Worm (Caenorhabditis elegans) whole organism, L3 larva: ENCODE data around the gene F38B7.2.
A peak's percentile ranks its signal among the peaks of the same experiment; 100 is the strongest.

Source experiments
- ZK546.5 ChIP-seq: sonication (generic microtip); optimal IDR thresholded peaks from 2 replicates; lab custom pipeline; 2017; ENCODE audit warnings: missing biosample characterization, missing genetic modification characterization
- ama-1 ChIP-seq: fragments of 150-350 bp; optimal IDR thresholded peaks from 2 replicates; lab custom pipeline; 2018
- ceh-16 ChIP-seq: sonication (generic microtip); optimal IDR thresholded peaks from 2 replicates; lab custom pipeline; 2017; ENCODE audit warnings: missing biosample characterization, missing genetic modification characterization
- ceh-28 ChIP-seq: fragments of 150-350 bp; optimal IDR thresholded peaks from 2 replicates; lab custom pipeline; 2014; ENCODE audit warnings: missing biosample characterization, missing genetic modification reagents, missing genetic modification characterization
- ceh-82 ChIP-seq: fragments of 150-350 bp; optimal IDR thresholded peaks from 2 replicates; lab custom pipeline; 2014; ENCODE audit warnings: missing biosample characterization, missing genetic modification characterization
- ceh-9 ChIP-seq: sonication (generic microtip); optimal IDR thresholded peaks from 2 replicates; lab custom pipeline; 2018; ENCODE audit warnings: missing biosample characterization, missing genetic modification characterization
- daf-12 ChIP-seq: fragments of 150-350 bp; optimal IDR thresholded peaks from 2 replicates; lab custom pipeline; 2014; ENCODE audit warnings: missing biosample characterization, missing genetic modification reagents, missing genetic modification characterization
- egl-27 ChIP-seq: sonication (generic microtip); optimal IDR thresholded peaks from 4 replicates; lab custom pipeline; 2017; ENCODE audit warnings: missing biosample characterization, missing genetic modification reagents, missing genetic modification characterization
- egl-5 ChIP-seq: fragments of 150-350 bp; optimal IDR thresholded peaks from 2 replicates; lab custom pipeline; 2017; ENCODE audit warnings: missing biosample characterization, missing genetic modification reagents, missing genetic modification characterization, inconsistent platforms
- elt-2 ChIP-seq: sonication (generic microtip); optimal IDR thresholded peaks from 2 replicates; lab custom pipeline; 2016; ENCODE audit warnings: missing genetic modification reagents, mild to moderate bottlenecking, missing genetic modification characterization, missing compliant biosample characterization
- elt-3 ChIP-seq, 3 experiments: fragments of 150-350 bp in 1 of 3; sonication (generic microtip) in 2 of 3; optimal IDR thresholded peaks; 2 replicates in 2 of 3; 4 replicates in 1 of 3; lab custom pipeline; 2014 to 2017; ENCODE audit warnings: missing biosample characterization in 3 of 3, missing genetic modification characterization in 3 of 3
- eor-1 ChIP-seq, 2 experiments: fragments of 150-350 bp; optimal IDR thresholded peaks; 2 replicates each; lab custom pipeline; 2014 to 2018; ENCODE audit warnings: missing biosample characterization in 2 of 2, missing genetic modification characterization in 2 of 2
- fkh-10 ChIP-seq: sonication (generic microtip); optimal IDR thresholded peaks from 2 replicates; lab custom pipeline; 2017; ENCODE audit warnings: missing biosample characterization, missing genetic modification reagents, missing genetic modification characterization
- fkh-2 ChIP-seq: fragments of 150-350 bp; optimal IDR thresholded peaks from 2 replicates; lab custom pipeline; 2014; ENCODE audit warnings: missing biosample characterization, missing genetic modification reagents, missing genetic modification characterization
- hmg-11 ChIP-seq: sonication (generic microtip); optimal IDR thresholded peaks from 2 replicates; lab custom pipeline; 2016; ENCODE audit warnings: missing genetic modification characterization, missing compliant biosample characterization
- lin-15B ChIP-seq: fragments of 150-350 bp; optimal IDR thresholded peaks from 2 replicates; lab custom pipeline; 2014; ENCODE audit warnings: missing biosample characterization, missing genetic modification characterization
- lin-39 ChIP-seq: fragments of 150-350 bp; optimal IDR thresholded peaks from 2 replicates; lab custom pipeline; 2018; ENCODE audit warnings: missing biosample characterization, missing genetic modification reagents, missing genetic modification characterization
- mml-1 ChIP-seq: fragments of 150-350 bp; sonication (generic microtip); optimal IDR thresholded peaks from 3 replicates; lab custom pipeline; 2014; ENCODE audit warnings: missing biosample characterization, missing genetic modification characterization
- nfya-1 ChIP-seq: sonication (generic microtip); optimal IDR thresholded peaks from 2 replicates; lab custom pipeline; 2017; ENCODE audit warnings: missing genetic modification characterization, mild to moderate bottlenecking, missing compliant biosample characterization, antibody characterized with exemption, moderate library complexity; ENCODE audit not compliant: insufficient read depth
- nhr-11 ChIP-seq: fragments of 150-350 bp; optimal IDR thresholded peaks from 2 replicates; lab custom pipeline; 2014; ENCODE audit warnings: missing biosample characterization, missing genetic modification characterization
- nhr-12 ChIP-seq: fragments of 150-350 bp; optimal IDR thresholded peaks from 2 replicates; lab custom pipeline; 2014; ENCODE audit warnings: missing biosample characterization, missing genetic modification characterization
- nhr-23 ChIP-seq: fragments of 150-350 bp; optimal IDR thresholded peaks from 2 replicates; lab custom pipeline; 2014; ENCODE audit warnings: missing biosample characterization, missing genetic modification reagents, missing genetic modification characterization
- nhr-237 ChIP-seq: fragments of 150-350 bp; optimal IDR thresholded peaks from 2 replicates; lab custom pipeline; 2014; ENCODE audit warnings: missing biosample characterization, missing genetic modification characterization
- nhr-25 ChIP-seq: sonication (generic microtip); optimal IDR thresholded peaks from 2 replicates; lab custom pipeline; 2017; ENCODE audit warnings: missing biosample characterization, missing genetic modification characterization
- nhr-43 ChIP-seq: sonication (generic microtip); optimal IDR thresholded peaks from 2 replicates; lab custom pipeline; 2016; ENCODE audit warnings: mild to moderate bottlenecking, missing genetic modification characterization, missing compliant biosample characterization; ENCODE audit not compliant: poor library complexity, severe bottlenecking
- nhr-77 ChIP-seq: fragments of 150-350 bp; optimal IDR thresholded peaks from 2 replicates; lab custom pipeline; 2014; ENCODE audit warnings: missing biosample characterization, missing genetic modification characterization
- pha-4 ChIP-seq: fragments of 150-350 bp; optimal IDR thresholded peaks from 2 replicates; lab custom pipeline; 2014; ENCODE audit warnings: missing biosample characterization, missing genetic modification reagents, missing genetic modification characterization
- pqm-1 ChIP-seq: fragments of 150-350 bp; optimal IDR thresholded peaks from 2 replicates; lab custom pipeline; 2017; ENCODE audit warnings: missing biosample characterization, missing genetic modification characterization, inconsistent platforms
- skn-1 ChIP-seq: fragments of 150-350 bp; optimal IDR thresholded peaks from 2 replicates; lab custom pipeline; 2014; ENCODE audit warnings: missing biosample characterization, missing genetic modification characterization
- snpc-4 ChIP-seq: fragments of 150-350 bp; optimal IDR thresholded peaks from 2 replicates; lab custom pipeline; 2014; ENCODE audit warnings: missing biosample characterization, missing genetic modification characterization
- tbx-2 ChIP-seq: sonication (generic microtip); optimal IDR thresholded peaks from 2 replicates; lab custom pipeline; 2016; ENCODE audit warnings: mild to moderate bottlenecking, missing genetic modification characterization, missing compliant biosample characterization
- unc-62 ChIP-seq: fragments of 150-350 bp; sonication (generic microtip); optimal IDR thresholded peaks from 4 replicates; lab custom pipeline; 2014; ENCODE audit warnings: missing biosample characterization, missing genetic modification reagents, missing genetic modification characterization
- zag-1 ChIP-seq: fragments of 150-350 bp; optimal IDR thresholded peaks from 2 replicates; lab custom pipeline; 2014; ENCODE audit warnings: missing biosample characterization, missing genetic modification characterization
- ztf-4 ChIP-seq: fragments of 150-350 bp; optimal IDR thresholded peaks from 2 replicates; lab custom pipeline; 2014; ENCODE audit warnings: missing biosample characterization, missing genetic modification characterization

The F38B7.2 gene

ce11 chrV:11574563-11574962, 30.8 kb downstream of the F38B7.2 start:
- TF ChIP-seq daf-12 (tag; lab: Kevin White, UChicago) (no peak), nhr-25 (tag; lab: Kevin White, UChicago) (no peak), egl-27 (tag; lab: Kevin White, UChicago) (no peak), pha-4 (tag; lab: Kevin White, UChicago) (peak; percentile 39), nfya-1 (tag; lab: Kevin White, UChicago) (peak; percentile 27), nhr-43 (tag; lab: Kevin White, UChicago) (peak; percentile 39), pqm-1 (tag; lab: Kevin White, UChicago) (peak; percentile 11), elt-3 (tag; optimal IDR thresholded peaks at IDR 0.05; lab: Kevin White, UChicago) (no peak), nhr-77 (tag; lab: Kevin White, UChicago) (no peak)

ce11 chrV:11580826-11581225, 37.1 kb downstream of the F38B7.2 start, which contains the start of gene srx-90:
TSS of gene srx-90 (plus strand) at chrV:11581126.
- TF ChIP-seq ceh-9 (no peak), nhr-11 (tag; lab: Kevin White, UChicago) (no peak), hmg-11 (tag; lab: Kevin White, UChicago) (no peak), nhr-43 (tag; lab: Kevin White, UChicago) (no peak)
- TF ChIP-seq, all 47 proteins: peak for 0

ce11 chrV:11583212-11583611, 39.4 kb downstream of the F38B7.2 start, which contains the start of gene srx-88:
TSS of gene srx-88 (plus strand) at chrV:11583512.
- TF ChIP-seq fkh-2 (tag; lab: Kevin White, UChicago) = no peak
- no peak for TF ChIP-seq zag-1 (tag; lab: Kevin White, UChicago)
- TF ChIP-seq nhr-11 (tag; lab: Kevin White, UChicago) = no peak
- no peak for TF ChIP-seq nhr-23 (tag; lab: Kevin White, UChicago)
- no peak for TF ChIP-seq egl-5 (tag; lab: Kevin White, UChicago)
- TF ChIP-seq unc-62 = no peak
- no peak for TF ChIP-seq nhr-237 (tag; lab: Kevin White, UChicago)
- no peak for TF ChIP-seq fkh-10 (GFP tag; lab: Kevin White, UChicago)
- TF ChIP-seq nhr-77 (tag; lab: Kevin White, UChicago) = no peak
- TF ChIP-seq nhr-12 (tag; lab: Kevin White, UChicago) = no peak
- no peak for TF ChIP-seq ztf-4 (tag; lab: Kevin White, UChicago)
- TF ChIP-seq tbx-2 = no peak
- no peak for TF ChIP-seq ceh-82 (tag; lab: Kevin White, UChicago)
- TF ChIP-seq ceh-16 (tag; lab: Kevin White, UChicago) = no peak
- TF ChIP-seq nhr-25 (tag; lab: Kevin White, UChicago) = no peak
- no peak for TF ChIP-seq lin-15B (tag; lab: Kevin White, UChicago)

- peak; percentile 60 for TF ChIP-seq ama-1
- TF ChIP-seq pqm-1 (tag; lab: Kevin White, UChicago) = peak; percentile 34
- peak; percentile 18 for TF ChIP-seq nhr-77 (tag; lab: Kevin White, UChicago)
- TF ChIP-seq elt-3 (tag; optimal IDR thresholded peaks at IDR 0.05; lab: Kevin White, UChicago) = peak in 1 of 3 experiments; percentile 57
- no peak for TF ChIP-seq mml-1 (tag; lab: Kevin White, UChicago)
- TF ChIP-seq ceh-28 = no peak
- TF ChIP-seq ceh-9 = no peak
- TF ChIP-seq lin-39 = no peak
- peak; percentile 74 for TF ChIP-seq nhr-43 (tag; lab: Kevin White, UChicago)
- peak; percentile 5 for TF ChIP-seq nfya-1 (tag; lab: Kevin White, UChicago)
- TF ChIP-seq ceh-16 (tag; lab: Kevin White, UChicago) = no peak
- peak; percentile 40 for TF ChIP-seq ceh-82 (tag; lab: Kevin White, UChicago)
- TF ChIP-seq elt-2 = peak; percentile 16
- no peak for TF ChIP-seq hmg-11 (tag; lab: Kevin White, UChicago)
- TF ChIP-seq ZK546.5 (tag; lab: Kevin White, UChicago) = no peak
- TF ChIP-seq skn-1 (tag; lab: Kevin White, UChicago) = no peak
- TF ChIP-seq zag-1 (tag; lab: Kevin White, UChicago) = no peak
- no peak for TF ChIP-seq eor-1 (tag; optimal IDR thresholded peaks at IDR 0.05; lab: Kevin White, UChicago)
- TF ChIP-seq egl-27 (tag; lab: Kevin White, UChicago) = no peak
- TF ChIP-seq fkh-2 (tag; lab: Kevin White, UChicago) = no peak
- TF ChIP-seq snpc-4 (tag; lab: Kevin White, UChicago) = peak; percentile 95
- TF ChIP-seq nhr-25 (tag; lab: Kevin White, UChicago) = peak; percentile 41
- TF ChIP-seq tbx-2 = no peak
- TF ChIP-seq pha-4 (tag; lab: Kevin White, UChicago) = no peak
Observed at ce11 chrV:11585122-11585521, 41.4 kb downstream of the F38B7.2 start.
